Fruit fly (Drosophila melanogaster): ENCODE data around the gene stas.

DNA sequence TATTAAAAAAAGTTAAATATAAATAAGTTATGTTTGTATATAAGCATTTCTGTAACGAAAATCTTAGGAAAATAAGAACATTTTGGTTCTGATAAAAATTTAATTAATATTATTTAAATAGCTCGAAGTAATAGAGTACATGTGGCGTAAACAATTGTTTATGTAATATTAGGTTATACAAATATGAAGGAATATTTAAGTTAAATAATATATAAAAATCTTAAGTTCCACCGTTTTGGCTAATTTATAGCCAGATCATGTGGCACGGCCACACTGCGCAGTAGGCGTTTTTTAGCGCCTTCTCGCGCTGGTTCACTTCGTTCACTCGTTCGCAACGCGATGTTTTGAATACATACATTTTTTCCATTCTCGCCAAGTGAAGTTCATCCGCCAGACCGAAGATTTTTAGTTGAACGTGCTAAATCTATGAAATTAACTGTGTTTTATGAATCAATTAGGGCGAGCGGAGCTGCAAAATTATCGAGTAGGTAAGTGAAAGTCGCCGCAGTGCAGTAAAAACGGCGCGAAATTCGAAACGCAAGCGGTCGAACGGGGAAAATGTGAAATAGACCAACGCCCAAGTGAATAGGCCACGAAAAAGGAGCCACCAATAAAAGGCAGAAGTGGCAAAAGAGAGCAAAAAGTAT lies 29.5 kb upstream of the stas start, which contains the start of gene beta-Spec:
- TF ChIP-seq CG8478 (optimal IDR thresholded peaks at IDR 0.05) (no peak), CTCF (optimal IDR thresholded peaks at IDR 0.05) (no peak)
